Worm (Caenorhabditis elegans) whole organism, L4/young adult: ENCODE results near the gene gpa-12.
"Not testable (repeated sequence)": the region's sequence is repeated elsewhere in the genome, so short reads cannot be mapped to it uniquely, and the experiment has no call there.

Source experiments
- W03F9.2 ChIP-seq: fragments of 150-350 bp; optimal IDR thresholded peaks from 2 replicates; lab custom pipeline; 2014; ENCODE audit warnings: missing biosample characterization, missing genetic modification characterization
- dao-5 ChIP-seq: sonication (generic microtip); optimal IDR thresholded peaks from 2 replicates; lab custom pipeline; 2016; ENCODE audit warnings: missing genotype, missing genetic modification characterization, moderate library complexity, missing compliant biosample characterization
- him-1 ChIP-seq: sonication (generic microtip); optimal IDR thresholded peaks from 2 replicates; lab custom pipeline; 2016; ENCODE audit warnings: missing genotype, missing genetic modification reagents, missing genetic modification characterization, missing compliant biosample characterization

Gene gpa-12

ce11 chrX:9243257-9243656, at the start of gene gpa-12:
Gene gpa-12 (plus strand): TSS chrX:9243557.
- TF ChIP-seq W03F9.2 (no peak), him-1 (tag; lab: Kevin White, UChicago) (no peak), dao-5 (tag; lab: Kevin White, UChicago) (no peak)

- TF ChIP-seq W03F9.2 (no peak), him-1 (tag; lab: Kevin White, UChicago) (no peak), dao-5 (tag; lab: Kevin White, UChicago) (no peak)
Observed at ce11 chrX:9194081-9194480, 49.3 kb upstream of the gpa-12 start.

ce11 chrX:9195375-9196098, 47.8 kb upstream of the gpa-12 start:
- TF ChIP-seq him-1 (tag; lab: Kevin White, UChicago), result no peak
- TF ChIP-seq W03F9.2, result no peak
- TF ChIP-seq dao-5 (tag; lab: Kevin White, UChicago), result no peak

DNA sequence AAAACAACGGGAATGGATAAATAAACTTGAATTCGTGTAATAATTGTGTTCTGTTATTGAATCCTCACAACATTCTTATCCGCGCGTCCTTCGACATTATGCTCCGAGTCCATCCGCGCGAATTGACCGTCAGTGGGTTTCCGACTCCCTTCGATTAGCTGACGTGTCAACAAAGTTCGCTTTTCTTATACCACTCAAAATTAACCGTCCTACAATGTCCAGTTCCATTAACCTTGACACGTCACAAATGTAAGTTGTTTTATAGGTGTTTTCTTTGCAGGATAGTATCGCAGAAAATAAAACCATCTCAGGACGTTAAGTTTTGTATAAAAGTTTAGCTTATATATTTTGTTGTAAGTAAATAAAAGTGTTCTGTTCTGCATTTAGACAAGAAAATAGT, 39.9 kb upstream of the gpa-12 start, which contains the start of gene crb-3:
Gene crb-3, plus strand, starts transcription at position 301 of the 400 bp plus-strand sequence.
- TF ChIP-seq him-1 (tag; lab: Kevin White, UChicago); dao-5 (tag; lab: Kevin White, UChicago); W03F9.2: not testable (repeated sequence)

- TF ChIP-seq W03F9.2 (no peak), dao-5 (tag; lab: Kevin White, UChicago) (no peak), him-1 (tag; lab: Kevin White, UChicago) (no peak)
Observed at ce11 chrX:9204986-9205385, 38.4 kb upstream of the gpa-12 start.

DNA sequence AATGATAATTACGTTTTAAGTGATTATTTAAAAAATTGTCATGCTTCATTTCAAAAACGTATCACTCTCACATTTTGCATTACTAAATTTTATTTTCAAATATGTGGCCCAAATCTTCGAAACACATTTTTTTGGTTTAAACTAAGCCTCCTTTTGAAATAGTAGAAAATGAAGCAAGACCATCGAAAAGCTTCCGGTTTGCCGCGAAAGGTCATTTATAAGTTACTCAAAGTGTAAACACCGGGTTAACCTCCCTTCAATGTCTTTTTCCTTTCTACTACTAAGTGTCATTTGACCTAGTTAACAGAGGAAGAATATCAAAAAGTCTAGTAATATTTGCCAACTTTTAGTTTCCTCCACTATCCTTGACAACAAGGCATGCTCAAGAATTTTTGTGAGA, 36.6 kb upstream of the gpa-12 start:
- TF ChIP-seq him-1 (tag; lab: Kevin White, UChicago) (no peak), W03F9.2 (no peak), dao-5 (tag; lab: Kevin White, UChicago) (no peak)

ce11 chrX:9208492-9208891, 34.9 kb upstream of the gpa-12 start:
- TF ChIP-seq him-1 (tag; lab: Kevin White, UChicago) (no peak), W03F9.2 (no peak), dao-5 (tag; lab: Kevin White, UChicago) (no peak)

ce11 chrX:9208933-9209332, 34.4 kb upstream of the gpa-12 start:
- TF ChIP-seq dao-5 (tag; lab: Kevin White, UChicago), result no peak

DNA sequence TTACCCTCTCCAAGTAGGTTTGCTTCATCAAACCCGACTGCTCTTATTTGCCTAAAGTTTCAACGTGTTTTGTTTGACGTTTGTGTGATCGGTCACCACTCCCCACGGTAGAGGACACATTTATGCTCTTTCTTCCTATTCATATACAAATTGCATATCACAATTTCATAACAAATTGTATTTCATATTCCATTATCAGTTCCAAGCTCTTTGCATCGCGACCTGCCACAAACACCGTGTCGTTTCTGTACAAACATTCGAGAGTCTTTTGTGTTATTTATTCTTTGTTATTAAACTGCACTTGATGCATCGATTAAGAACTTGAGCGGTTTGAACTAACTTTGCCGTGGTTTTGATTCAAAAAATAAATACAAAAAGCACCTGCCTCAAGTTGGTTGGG, 33.3 kb upstream of the gpa-12 start:
- no peak for TF ChIP-seq dao-5 (tag; lab: Kevin White, UChicago)
- no peak for TF ChIP-seq him-1 (tag; lab: Kevin White, UChicago)
- no peak for TF ChIP-seq W03F9.2

DNA sequence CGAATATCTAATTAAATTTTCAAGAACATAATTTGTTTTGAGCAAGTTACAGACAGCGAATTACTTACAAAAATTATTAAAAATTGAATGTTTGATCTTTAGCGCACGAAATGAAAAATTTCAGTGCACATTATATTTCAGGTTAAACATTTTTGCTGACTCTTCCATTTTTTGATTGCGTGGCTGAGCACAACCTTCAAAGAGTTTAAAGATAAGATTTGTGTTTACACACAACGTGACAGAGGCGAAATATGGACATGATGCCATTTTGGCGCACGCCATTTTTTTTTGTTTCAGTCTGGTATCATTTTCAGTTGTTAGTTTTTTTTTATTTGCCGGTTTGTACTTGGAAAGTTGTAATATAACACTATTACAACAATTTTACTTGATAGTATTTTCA, 30.7 kb upstream of the gpa-12 start:
- TF ChIP-seq W03F9.2, result no peak
- no peak for TF ChIP-seq him-1 (tag; lab: Kevin White, UChicago)
- no peak for TF ChIP-seq dao-5 (tag; lab: Kevin White, UChicago)

DNA sequence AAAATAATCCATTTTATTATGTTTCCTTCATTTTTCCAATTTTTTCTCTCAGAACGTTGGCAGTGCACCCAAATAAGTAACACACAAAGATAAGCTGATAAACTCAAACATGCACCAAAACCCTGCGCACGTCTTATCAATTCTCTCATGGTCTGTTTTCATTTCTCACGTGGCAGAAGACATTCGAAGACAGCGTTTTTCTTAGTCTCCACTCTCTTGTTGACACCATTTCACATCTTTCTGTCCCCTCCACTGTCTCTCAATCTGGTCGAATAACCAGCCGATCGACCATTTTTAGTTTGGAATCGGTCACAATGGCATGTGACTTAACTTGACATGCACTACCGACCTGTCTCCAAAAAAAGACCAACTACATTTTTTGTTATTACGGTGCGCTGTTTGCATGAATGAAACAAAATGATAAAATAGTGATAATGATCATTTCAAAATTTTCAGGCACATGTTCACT, 29.4 kb upstream of the gpa-12 start, which contains the start of gene C35B8.3:
Gene C35B8.3, plus strand, starts transcription at position 51 of the 469 bp plus-strand sequence.
- TF ChIP-seq dao-5 (tag; lab: Kevin White, UChicago) (no peak), W03F9.2 (no peak), him-1 (tag; lab: Kevin White, UChicago) (no peak)

DNA sequence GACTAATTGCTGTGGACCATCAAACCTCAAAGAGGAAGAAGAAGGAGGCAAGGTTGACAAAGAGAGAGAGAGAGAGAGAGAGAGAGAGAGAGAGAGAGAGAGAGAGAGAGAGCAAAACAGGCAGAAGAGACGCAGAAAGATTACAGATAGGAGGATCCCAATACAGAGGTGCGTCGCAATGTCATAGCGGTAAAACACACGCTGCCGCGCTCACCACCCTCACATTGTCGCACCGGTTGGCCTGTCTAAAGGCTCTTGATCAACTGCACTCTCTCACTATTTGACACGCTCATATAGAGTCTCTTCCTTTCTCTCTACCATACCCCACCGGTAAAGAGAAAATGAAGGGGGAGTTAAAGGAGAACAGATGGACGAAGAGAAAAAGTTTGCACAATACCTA, 18.1 kb upstream of the gpa-12 start:
- no peak for TF ChIP-seq dao-5 (tag; lab: Kevin White, UChicago)
- TF ChIP-seq W03F9.2, result no peak
- no peak for TF ChIP-seq him-1 (tag; lab: Kevin White, UChicago)

- no peak for TF ChIP-seq W03F9.2
- no peak for TF ChIP-seq dao-5 (tag; lab: Kevin White, UChicago)
- no peak for TF ChIP-seq him-1 (tag; lab: Kevin White, UChicago)
Observed at ce11 chrX:9226904-9227303, 16.5 kb upstream of the gpa-12 start.

DNA sequence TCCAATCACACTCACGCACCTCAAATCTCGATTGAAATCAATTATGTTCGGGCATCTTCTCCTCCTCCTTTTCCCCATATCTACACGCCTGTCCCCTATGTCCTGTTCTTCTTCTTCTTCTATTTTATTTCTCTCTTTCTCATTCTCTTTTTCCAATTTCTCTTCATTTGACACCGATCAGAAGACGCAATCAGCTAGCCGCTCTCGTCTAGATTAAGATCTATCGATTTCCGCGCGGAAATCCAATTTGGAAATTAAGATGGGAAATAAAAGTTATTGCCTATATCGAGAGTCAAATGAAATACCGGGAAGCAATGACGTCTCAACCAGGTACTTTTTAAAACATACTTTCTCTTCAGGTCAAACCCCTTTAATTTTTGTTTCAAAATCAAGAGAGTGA, 14.9 kb upstream of the gpa-12 start:
- TF ChIP-seq W03F9.2 (no peak), him-1 (tag; lab: Kevin White, UChicago) (no peak), dao-5 (tag; lab: Kevin White, UChicago) (no peak)

DNA sequence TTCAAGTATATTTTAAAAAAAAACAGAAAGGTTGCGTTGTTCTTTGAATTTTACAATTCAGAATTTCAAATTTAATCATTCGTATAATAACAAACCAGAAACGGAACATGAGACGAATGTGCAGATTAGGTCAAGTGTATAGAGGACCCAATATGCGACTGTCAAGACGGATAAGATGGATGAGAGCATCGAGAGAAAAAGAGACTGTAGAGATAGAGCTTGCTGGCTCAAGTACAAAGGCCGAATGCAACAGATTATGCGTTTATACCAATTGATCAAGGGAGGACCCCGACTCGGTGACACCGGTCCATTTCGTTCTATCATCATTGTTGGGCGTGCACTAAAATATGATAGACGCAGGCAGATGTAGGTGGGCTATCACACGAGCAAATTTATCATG, 13.0 kb upstream of the gpa-12 start:
- TF ChIP-seq W03F9.2, result no peak
- TF ChIP-seq dao-5 (tag; lab: Kevin White, UChicago), result no peak
- TF ChIP-seq him-1 (tag; lab: Kevin White, UChicago), result no peak
